Worm (Caenorhabditis elegans): ENCODE results near the gene slc-17.1.

The slc-17.1 gene

DNA sequence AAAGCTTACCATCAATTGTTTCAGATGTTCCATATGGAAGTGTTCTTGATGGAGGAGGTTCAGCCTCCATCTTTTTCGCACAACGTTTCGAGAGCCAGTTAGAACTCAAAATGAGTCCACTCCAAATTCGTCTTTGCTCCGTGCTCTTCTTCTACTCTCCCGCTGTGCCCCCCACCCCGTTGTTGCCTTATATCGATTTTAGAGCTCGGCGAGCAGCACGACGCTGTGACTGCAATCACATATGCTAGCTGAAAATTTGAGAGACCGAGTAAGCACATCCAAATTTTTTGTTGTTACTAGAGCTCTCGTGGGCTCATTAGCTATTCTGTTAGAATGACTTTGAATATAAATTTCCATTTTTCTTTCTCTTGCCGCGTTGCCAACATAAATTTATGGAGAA, at the start of gene slc-17.1:
TSS of gene slc-17.1 (minus strand) at position 101 of the 400 bp plus-strand sequence.
- TF ChIP-seq med-1 (GFP tag; optimal IDR thresholded peaks at IDR 0.05; ENCODE audit: insufficient read depth) (no peak), ztf-23 (GFP tag; IDR thresholded peaks at IDR 0.05) (no peak), cog-1 (tag; optimal IDR thresholded peaks at IDR 0.05) (no peak), T22C8.4 (GFP tag; IDR thresholded peaks at IDR 0.05) (no peak), ref-1 (GFP tag; conservative IDR thresholded peaks at IDR 0.05) (no peak), tab-1 (GFP tag; IDR thresholded peaks at IDR 0.05) (no peak), flt-1 (GFP tag; IDR thresholded peaks at IDR 0.05) (no peak), ztf-29 (GFP tag; IDR thresholded peaks at IDR 0.05) (no peak), klf-2 (GFP tag; conservative IDR thresholded peaks at IDR 0.05) (no peak)

DNA sequence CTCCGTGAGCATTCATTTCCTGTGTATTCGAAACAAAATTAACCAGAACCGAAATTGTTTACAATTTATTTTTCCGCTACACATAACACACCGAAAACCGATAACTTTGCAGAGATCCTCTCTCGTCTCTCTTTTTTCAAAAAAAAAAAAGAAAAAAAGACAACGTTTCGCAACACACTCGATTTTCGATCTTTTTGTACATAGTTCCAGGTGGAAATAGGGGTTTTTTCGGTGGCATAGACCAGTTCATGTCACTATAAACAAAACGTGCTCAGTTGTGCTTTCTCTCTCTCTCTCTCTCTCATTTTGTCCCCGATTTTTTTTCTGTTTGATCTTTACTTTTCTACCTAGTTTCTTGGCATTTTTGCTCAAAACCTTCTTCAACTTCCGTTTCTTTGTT, 49.7 kb upstream of the slc-17.1 start:
- TF ChIP-seq flt-1 (GFP tag; IDR thresholded peaks at IDR 0.05) (no peak), T22C8.4 (GFP tag; IDR thresholded peaks at IDR 0.05) (no peak), tab-1 (GFP tag; IDR thresholded peaks at IDR 0.05) (no peak), klf-2 (GFP tag; conservative IDR thresholded peaks at IDR 0.05) (no peak), cog-1 (tag; optimal IDR thresholded peaks at IDR 0.05) (no peak), med-1 (GFP tag; optimal IDR thresholded peaks at IDR 0.05; ENCODE audit: insufficient read depth) (no peak), ztf-23 (GFP tag; IDR thresholded peaks at IDR 0.05) (0 out of 2 replicates have a peak, but pooled peaks have one; percentile 42), ztf-29 (GFP tag; IDR thresholded peaks at IDR 0.05) (no peak)

DNA sequence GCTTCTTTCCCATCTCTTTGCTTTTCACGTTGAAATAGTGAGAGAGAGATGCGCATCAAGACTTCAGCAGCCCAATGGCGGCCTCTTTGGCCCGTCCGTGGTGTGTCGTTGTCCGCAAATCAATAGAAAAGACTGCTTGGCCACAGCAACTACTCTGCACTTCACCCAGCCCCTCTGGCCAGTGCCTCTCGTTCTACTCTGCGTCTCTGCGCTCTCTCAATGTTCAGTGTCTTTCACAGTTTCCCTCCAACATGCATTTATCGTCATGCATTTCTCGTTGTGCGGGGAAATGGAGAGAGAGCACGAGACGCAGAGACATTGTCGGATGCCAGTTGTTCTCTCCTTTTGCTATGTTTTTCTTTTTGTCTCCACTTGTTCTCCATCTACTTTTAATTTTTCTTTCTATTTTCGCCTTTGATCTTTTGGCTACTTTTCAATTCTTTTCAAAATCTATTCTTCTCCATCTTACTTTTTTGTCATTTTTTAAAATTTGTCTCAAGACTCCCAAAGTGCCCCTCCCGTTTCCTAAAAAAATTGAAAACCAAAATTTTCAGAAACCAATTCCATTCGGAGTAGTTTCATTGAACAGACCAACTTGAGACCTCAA, 48.9 kb upstream of the slc-17.1 start, which contains the start of gene nhr-1:
TSS of gene nhr-1 (plus strand) at position 557 of the 607 bp plus-strand sequence.
- TF ChIP-seq ref-1 (GFP tag; conservative IDR thresholded peaks at IDR 0.05) (no peak), klf-2 (GFP tag; conservative IDR thresholded peaks at IDR 0.05) (no peak), ztf-23 (GFP tag; IDR thresholded peaks at IDR 0.05) (no peak), ztf-29 (GFP tag; IDR thresholded peaks at IDR 0.05) (no peak; the same call in 1 of the 2 replicates), flt-1 (GFP tag; IDR thresholded peaks at IDR 0.05) (no peak), T22C8.4 (GFP tag; IDR thresholded peaks at IDR 0.05) (peak; percentile 66), med-1 (GFP tag; optimal IDR thresholded peaks at IDR 0.05; ENCODE audit: insufficient read depth) (no peak), tab-1 (GFP tag; IDR thresholded peaks at IDR 0.05) (0 out of 2 replicates have a peak, but pooled peaks have one; percentile 42), cog-1 (tag; optimal IDR thresholded peaks at IDR 0.05) (peak; percentile 89)

DNA sequence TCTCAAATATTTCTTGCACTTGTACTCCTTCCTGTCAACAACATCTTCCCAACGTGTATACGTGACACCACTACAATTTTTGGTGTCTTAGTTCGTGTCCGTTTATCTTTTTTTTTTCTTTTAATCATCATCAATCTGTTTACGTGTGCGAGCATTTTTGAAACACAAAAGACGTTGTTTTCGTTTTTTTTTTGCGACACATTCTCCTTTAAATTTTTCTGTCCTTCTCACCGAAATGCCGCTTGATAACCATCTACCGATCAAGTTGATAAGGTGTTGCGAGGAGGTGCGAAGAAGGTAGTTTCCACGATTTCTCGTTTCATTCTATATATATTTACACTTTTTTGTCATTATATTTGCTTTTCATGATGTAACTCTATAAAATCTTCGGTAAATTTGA, 45.8 kb upstream of the slc-17.1 start:
- TF ChIP-seq flt-1 (GFP tag; IDR thresholded peaks at IDR 0.05), result no peak
- no peak for TF ChIP-seq ztf-29 (GFP tag; IDR thresholded peaks at IDR 0.05)
- TF ChIP-seq T22C8.4 (GFP tag; IDR thresholded peaks at IDR 0.05), result no peak
- TF ChIP-seq ref-1 (GFP tag; conservative IDR thresholded peaks at IDR 0.05), result no peak
- TF ChIP-seq cog-1 (tag; optimal IDR thresholded peaks at IDR 0.05), result no peak
- no peak for TF ChIP-seq med-1 (GFP tag; optimal IDR thresholded peaks at IDR 0.05; ENCODE audit: insufficient read depth)
- TF ChIP-seq ztf-23 (GFP tag; IDR thresholded peaks at IDR 0.05), result no peak
- TF ChIP-seq tab-1 (GFP tag; IDR thresholded peaks at IDR 0.05), result no peak
- TF ChIP-seq klf-2 (GFP tag; conservative IDR thresholded peaks at IDR 0.05), result no peak

DNA sequence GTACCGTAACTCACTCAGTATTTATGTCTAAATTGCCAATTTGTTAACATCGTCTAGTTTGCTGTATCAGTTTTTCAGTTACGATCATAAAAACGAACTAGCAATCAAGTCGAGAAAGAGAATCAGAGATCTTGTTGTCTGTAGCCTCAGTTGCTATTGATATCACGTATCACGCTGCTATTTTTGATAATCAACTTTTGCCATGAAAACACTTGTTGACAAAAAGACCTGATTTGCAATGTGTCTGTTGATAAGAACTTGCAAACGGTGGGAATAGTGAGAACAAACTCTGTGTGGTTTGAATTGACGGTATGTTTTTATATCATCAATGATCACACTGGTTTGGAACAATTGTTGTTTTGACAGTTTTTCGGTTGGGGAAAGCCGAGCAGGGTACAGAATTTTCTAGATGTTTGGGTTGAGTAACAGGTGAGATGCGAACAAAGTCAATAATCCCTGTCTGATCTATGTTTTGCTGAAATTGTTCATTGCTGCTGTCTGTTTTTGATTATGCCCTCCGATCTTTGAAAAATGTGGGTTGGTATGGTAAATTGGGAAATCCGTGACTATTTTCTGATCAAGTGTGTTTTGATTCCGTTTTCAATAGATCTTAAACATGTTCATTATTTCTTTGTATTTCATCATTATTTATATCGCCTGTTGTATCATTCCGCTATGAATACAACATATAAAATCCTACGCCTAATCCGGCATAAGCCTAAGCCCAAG, 44.5 kb upstream of the slc-17.1 start:
- TF ChIP-seq tab-1 (GFP tag; IDR thresholded peaks at IDR 0.05) (no peak), ref-1 (GFP tag; conservative IDR thresholded peaks at IDR 0.05) (no peak), med-1 (GFP tag; optimal IDR thresholded peaks at IDR 0.05; ENCODE audit: insufficient read depth) (no peak), T22C8.4 (GFP tag; IDR thresholded peaks at IDR 0.05) (no peak), klf-2 (GFP tag; conservative IDR thresholded peaks at IDR 0.05) (no peak), cog-1 (tag; optimal IDR thresholded peaks at IDR 0.05) (no peak), flt-1 (GFP tag; IDR thresholded peaks at IDR 0.05) (no peak), ztf-29 (GFP tag; IDR thresholded peaks at IDR 0.05) (no peak), ztf-23 (GFP tag; IDR thresholded peaks at IDR 0.05) (no peak)

DNA sequence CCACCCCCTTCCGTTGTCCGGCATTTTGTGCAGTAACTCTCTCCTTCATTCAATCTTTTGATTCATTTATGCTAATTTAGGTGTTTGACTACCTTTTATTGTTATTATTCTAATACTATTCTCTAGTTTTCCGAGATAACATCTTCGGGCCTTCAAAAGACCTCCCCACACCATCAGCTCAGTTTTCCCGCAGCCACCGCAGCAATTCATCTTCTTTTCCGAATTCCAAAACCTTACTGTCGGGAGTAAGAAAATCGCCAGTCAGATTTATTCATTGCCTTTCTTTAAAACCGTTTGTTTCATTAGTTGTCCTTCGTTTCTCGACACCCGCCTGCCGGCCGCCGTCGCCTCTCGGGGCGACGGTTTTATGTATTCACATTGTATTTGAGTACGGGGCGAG, 43.4 kb upstream of the slc-17.1 start:
- TF ChIP-seq med-1 (GFP tag; optimal IDR thresholded peaks at IDR 0.05; ENCODE audit: insufficient read depth), result no peak
- no peak for TF ChIP-seq klf-2 (GFP tag; conservative IDR thresholded peaks at IDR 0.05)
- TF ChIP-seq ref-1 (GFP tag; conservative IDR thresholded peaks at IDR 0.05), result no peak
- TF ChIP-seq tab-1 (GFP tag; IDR thresholded peaks at IDR 0.05), result no peak
- TF ChIP-seq cog-1 (tag; optimal IDR thresholded peaks at IDR 0.05), result no peak
- no peak for TF ChIP-seq T22C8.4 (GFP tag; IDR thresholded peaks at IDR 0.05)
- no peak for TF ChIP-seq ztf-23 (GFP tag; IDR thresholded peaks at IDR 0.05)
- no peak for TF ChIP-seq flt-1 (GFP tag; IDR thresholded peaks at IDR 0.05)
- TF ChIP-seq ztf-29 (GFP tag; IDR thresholded peaks at IDR 0.05), result no peak

DNA sequence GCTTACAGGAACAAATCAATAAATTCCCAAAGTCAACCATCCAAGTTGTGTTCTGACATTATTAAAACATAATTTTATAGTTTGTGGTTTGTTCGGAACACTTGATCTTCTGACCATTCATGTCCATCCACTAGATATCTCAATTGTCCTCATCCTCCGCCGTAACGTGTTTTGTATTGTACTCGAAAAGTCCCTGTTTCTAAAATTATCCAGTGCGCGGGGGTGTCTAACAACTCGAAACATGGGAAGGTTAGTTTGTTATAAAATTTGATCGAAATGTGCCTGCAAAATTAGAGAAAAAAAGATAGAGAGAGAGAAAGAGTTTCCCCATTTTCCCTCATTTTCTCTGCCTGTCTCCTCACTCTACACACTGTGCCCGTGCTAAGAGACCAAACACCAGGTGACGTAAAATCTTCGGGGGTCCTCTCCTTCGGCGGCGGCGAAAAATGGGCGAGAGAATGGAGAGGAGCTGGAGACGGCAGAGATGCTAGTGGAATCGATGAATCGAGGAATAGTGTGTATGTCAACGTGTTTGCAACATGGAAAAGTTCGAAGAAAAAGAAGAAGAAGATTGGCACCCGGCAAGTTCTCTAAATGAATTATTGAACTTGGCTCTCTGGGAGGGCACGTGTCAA, 41.0 kb upstream of the slc-17.1 start:
- TF ChIP-seq med-1 (GFP tag; optimal IDR thresholded peaks at IDR 0.05; ENCODE audit: insufficient read depth), result no peak
- peak; percentile 51 for TF ChIP-seq cog-1 (tag; optimal IDR thresholded peaks at IDR 0.05)

DNA sequence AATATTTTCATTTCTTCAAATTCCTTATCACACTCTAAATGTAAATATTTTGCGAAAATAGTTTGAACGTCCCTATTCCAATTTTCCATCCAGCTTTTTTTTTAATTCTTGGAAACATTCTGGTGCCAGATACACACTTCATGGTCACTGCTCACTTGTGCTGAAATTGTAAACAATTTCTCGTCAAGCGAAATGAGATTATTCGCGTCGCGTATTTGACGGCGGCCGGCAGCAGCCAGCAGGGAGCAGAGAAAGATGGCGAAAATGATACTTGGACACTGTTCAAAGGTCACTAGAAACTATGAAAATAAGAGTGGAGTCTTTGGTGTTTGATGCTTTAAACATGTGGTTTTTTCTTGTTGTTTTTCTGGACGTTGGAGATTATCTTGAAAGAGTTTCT, 39.7 kb upstream of the slc-17.1 start:
- no peak for TF ChIP-seq klf-2 (GFP tag; conservative IDR thresholded peaks at IDR 0.05)
- no peak for TF ChIP-seq med-1 (GFP tag; optimal IDR thresholded peaks at IDR 0.05; ENCODE audit: insufficient read depth)
- no peak for TF ChIP-seq ref-1 (GFP tag; conservative IDR thresholded peaks at IDR 0.05)
- TF ChIP-seq T22C8.4 (GFP tag; IDR thresholded peaks at IDR 0.05), result no peak

DNA sequence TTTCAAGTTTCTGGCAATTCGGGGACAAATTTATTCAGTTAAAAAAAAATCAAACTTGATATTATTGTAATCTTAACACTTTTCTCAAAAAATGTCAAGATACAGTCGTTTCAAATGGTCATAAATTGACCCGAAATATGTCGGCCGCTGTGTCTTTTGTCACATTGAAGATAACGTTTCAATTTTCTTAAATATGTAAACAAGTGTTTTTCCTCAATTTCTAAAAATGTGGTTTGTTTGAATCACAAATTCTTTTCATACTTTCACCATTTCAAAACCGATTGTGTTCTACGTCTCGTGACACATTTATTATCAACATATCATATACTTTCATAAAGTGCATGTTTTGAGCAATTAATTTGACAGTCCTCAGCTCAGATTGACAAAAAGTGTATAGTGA, 37.5 kb upstream of the slc-17.1 start:
- TF ChIP-seq med-1 (GFP tag; optimal IDR thresholded peaks at IDR 0.05; ENCODE audit: insufficient read depth) (no peak), ztf-23 (GFP tag; IDR thresholded peaks at IDR 0.05) (no peak), ref-1 (GFP tag; conservative IDR thresholded peaks at IDR 0.05) (no peak)

Data from whole organism, midembryonic.